Worm (Caenorhabditis elegans) whole organism, L4/young adult: Measurements from ENCODE around the gene mib-1.

Source experiments
- W03F9.2 ChIP-seq: fragments of 150-350 bp; optimal IDR thresholded peaks from 2 replicates; lab custom pipeline; 2014; ENCODE audit warnings: missing biosample characterization, missing genetic modification characterization
- dao-5 ChIP-seq: sonication (generic microtip); optimal IDR thresholded peaks from 2 replicates; lab custom pipeline; 2016; ENCODE audit warnings: missing genotype, missing genetic modification characterization, moderate library complexity, missing compliant biosample characterization

ce11 chrIII:11337627-11338026 is 47.2 kb upstream of the mib-1 start:
- no peak for TF ChIP-seq W03F9.2
- TF ChIP-seq dao-5, result no peak
